Worm (Caenorhabditis elegans): ENCODE measurements around the gene cutl-18.
A peak's percentile ranks its signal among the peaks of the same experiment; 100 is the strongest.

The cutl-18 gene

DNA sequence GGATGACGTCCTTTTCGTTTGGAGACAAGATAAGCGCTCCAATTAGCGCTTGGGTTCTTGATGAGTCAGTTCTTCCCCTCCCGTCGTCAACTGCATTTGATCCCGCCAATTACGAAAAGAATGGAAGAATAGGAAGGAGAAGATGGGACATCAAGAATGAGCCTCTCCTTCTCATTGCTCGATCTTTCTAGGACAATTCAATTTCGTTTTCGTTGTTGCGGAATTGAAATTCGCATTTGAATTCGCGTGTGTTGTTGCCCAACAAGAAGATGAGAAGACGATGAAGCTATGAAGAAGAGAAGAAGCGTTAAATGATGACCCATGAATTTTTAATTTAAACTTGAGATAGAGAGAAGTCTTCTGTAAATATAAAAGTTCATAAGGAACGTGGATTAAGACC lies 20.2 kb upstream of the cutl-18 start:
- no peak for TF ChIP-seq lsy-2 (tag; optimal IDR thresholded peaks at IDR 0.05)
- no peak for TF ChIP-seq tag-97 (GFP tag; IDR thresholded peaks at IDR 0.05)
- TF ChIP-seq unc-62 (GFP tag; optimal IDR thresholded peaks at IDR 0.05 in 1 of 2), result peak in 1 of 2 experiments; percentile 40
- no peak for TF ChIP-seq unc-62 (tag; optimal IDR thresholded peaks at IDR 0.05)
- no peak for TF ChIP-seq nhr-42 (GFP tag; IDR thresholded peaks at IDR 0.05)

DNA sequence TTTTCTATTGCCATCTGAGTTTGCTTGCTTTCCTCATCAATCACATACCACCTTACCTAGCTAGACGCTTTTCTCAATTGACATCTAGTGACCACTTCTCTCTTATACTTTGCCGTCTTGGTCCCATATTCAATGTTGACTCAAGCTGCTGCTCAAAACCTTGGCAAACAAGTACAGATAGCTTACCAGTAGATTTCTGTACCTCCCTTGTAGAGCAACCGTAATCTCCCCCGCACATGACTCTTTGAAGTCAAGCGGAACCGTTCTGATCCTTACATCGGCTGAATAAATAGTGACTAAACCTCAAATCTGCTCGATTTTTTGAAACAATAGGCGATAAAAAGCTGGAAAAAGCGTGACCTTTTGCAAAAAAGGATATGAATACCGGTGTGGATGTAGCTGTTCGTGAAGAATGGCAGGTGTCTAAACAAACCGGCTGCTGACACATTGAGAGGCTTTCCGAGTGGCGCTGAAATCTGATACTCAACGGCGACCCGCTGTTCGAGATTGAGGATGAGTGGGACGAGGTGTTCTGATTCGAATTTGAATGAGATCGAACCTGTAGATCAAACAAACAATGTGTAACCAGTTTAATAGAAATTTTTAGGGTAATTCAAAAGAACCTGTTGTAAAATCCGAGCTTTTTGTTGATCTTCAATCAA lies 19.2 kb upstream of the cutl-18 start:
- TF ChIP-seq nhr-237 (tag; optimal IDR thresholded peaks at IDR 0.05) (no peak), php-3 (GFP tag; IDR thresholded peaks at IDR 0.05) (no peak), ZK337.2 (GFP tag; IDR thresholded peaks at IDR 0.05) (no peak), arid-1 (GFP tag; conservative IDR thresholded peaks at IDR 0.05) (no peak), daf-8 (GFP tag; IDR thresholded peaks at IDR 0.05) (no peak), lim-7 (GFP tag; IDR thresholded peaks at IDR 0.05) (no peak), dve-1 (tag; optimal IDR thresholded peaks at IDR 0.05; ENCODE audit: insufficient read depth) (no peak), aha-1 (tag) (no peak), T26A8.4 (GFP tag; IDR thresholded peaks at IDR 0.05) (no peak), spr-1 (tag; optimal IDR thresholded peaks at IDR 0.05) (no peak)

DNA sequence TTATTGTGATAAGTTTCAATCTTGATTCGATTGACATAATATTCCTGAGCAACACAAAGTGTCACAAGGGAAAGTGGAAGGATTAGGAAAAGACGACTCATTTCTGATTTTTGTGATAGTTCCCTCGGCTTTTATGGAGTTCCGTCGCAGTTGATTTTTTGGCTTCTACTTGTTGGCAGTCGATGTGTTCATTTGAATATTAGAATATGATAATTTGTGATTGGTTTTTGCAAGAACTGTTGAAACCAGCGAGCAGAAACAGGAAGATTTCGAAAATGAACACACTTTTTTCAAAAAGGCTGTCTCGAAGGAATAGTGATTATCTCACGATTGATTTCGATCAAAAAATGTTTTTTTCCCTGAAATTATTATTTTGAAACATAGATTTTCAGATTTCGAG lies 17.5 kb upstream of the cutl-18 start, which contains the start of gene T02E9.6:
Gene T02E9.6 (minus strand): TSS at position 101 of the 400 bp plus-strand sequence.
- TF ChIP-seq skn-1 (tag; optimal IDR thresholded peaks at IDR 0.05) (no peak), aha-1 (tag) (peak; percentile 33)

DNA sequence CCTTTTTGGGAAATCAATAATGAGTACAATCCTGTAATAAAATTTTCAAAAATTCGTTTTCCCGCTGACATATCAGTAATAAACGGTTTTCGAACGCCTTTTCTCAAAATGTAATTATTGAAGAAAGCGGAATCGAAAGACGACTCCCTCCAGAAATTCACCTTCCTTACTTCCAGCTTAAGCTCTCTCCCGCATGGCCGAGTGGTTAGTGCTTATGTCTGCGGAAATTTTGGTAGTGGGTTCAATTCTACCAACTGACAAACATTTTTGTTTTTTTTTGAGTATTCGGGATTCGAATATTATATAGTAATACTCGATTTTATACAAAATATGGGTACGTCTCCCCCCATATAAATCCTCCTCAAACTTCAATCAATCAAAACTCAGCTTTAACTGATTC lies 15.1 kb upstream of the cutl-18 start:
- peak; percentile 51; the same call in 1 of the 2 replicates for TF ChIP-seq lin-1 (GFP tag; IDR thresholded peaks at IDR 0.05)
- TF ChIP-seq zip-11 (GFP tag; IDR thresholded peaks at IDR 0.05), result 0 out of 2 replicates have a peak, but pooled peaks have one; percentile 57
- peak; percentile 67 for TF ChIP-seq snpc-1.2 (GFP tag; IDR thresholded peaks at IDR 0.05)
- peak; percentile 51 for TF ChIP-seq dmd-6 (GFP tag; IDR thresholded peaks at IDR 0.05)
- peak; percentile 57; the same call in 1 of the 2 replicates for TF ChIP-seq Y105C5A.15 (GFP tag; IDR thresholded peaks at IDR 0.05)
- TF ChIP-seq ceh-44 (GFP tag; IDR thresholded peaks at IDR 0.05), result peak; percentile 64; the same call in 1 of the 2 replicates
- TF ChIP-seq dmd-8 (GFP tag; IDR thresholded peaks at IDR 0.05), result peak; percentile 70; the same call in 1 of the 2 replicates
- TF ChIP-seq Y48G9A.11 (GFP tag; IDR thresholded peaks at IDR 0.05), result peak; percentile 62; the same call in 1 of the 2 replicates
- peak in 1 of 2 experiments; percentile 89; a peak in 1 of 4 replicates for TF ChIP-seq madf-5 (GFP tag; IDR thresholded peaks at IDR 0.05)
- 0 out of 2 replicates have a peak, but pooled peaks have one; percentile 21 for TF ChIP-seq T26A8.4 (GFP tag; IDR thresholded peaks at IDR 0.05)
- 0 out of 2 replicates have a peak, but pooled peaks have one; percentile 41 for TF ChIP-seq hmg-1.1 (GFP tag; IDR thresholded peaks at IDR 0.05)
- peak; percentile 33; the same call in 1 of the 2 replicates for TF ChIP-seq F44E2.7 (GFP tag; IDR thresholded peaks at IDR 0.05)
- 0 out of 2 replicates have a peak, but pooled peaks have one; percentile 41 for TF ChIP-seq D1046.2 (GFP tag; IDR thresholded peaks at IDR 0.05)
- TF ChIP-seq tra-1 (GFP tag; IDR thresholded peaks at IDR 0.05), result 0 out of 2 replicates have a peak, but pooled peaks have one; percentile 17
- peak; percentile 88 for TF ChIP-seq lim-7 (GFP tag; IDR thresholded peaks at IDR 0.05)
- peak; percentile 82 for TF ChIP-seq vab-7 (GFP tag; IDR thresholded peaks at IDR 0.05)
- 0 out of 2 replicates have a peak, but pooled peaks have one; percentile 33 for TF ChIP-seq dmd-9 (GFP tag; IDR thresholded peaks at IDR 0.05)
- peak; percentile 79 for TF ChIP-seq egl-43 (GFP tag; IDR thresholded peaks at IDR 0.05)
- TF ChIP-seq arid-1 (GFP tag; conservative IDR thresholded peaks at IDR 0.05), result peak; percentile 85
- peak; percentile 62; the same call in 1 of the 2 replicates for TF ChIP-seq ctbp-1 (GFP tag; IDR thresholded peaks at IDR 0.05)
- peak; percentile 76; the same call in 1 of the 2 replicates for TF ChIP-seq Y75B8A.6 (GFP tag; IDR thresholded peaks at IDR 0.05)
- peak; percentile 51; the same call in 1 of the 2 replicates for TF ChIP-seq madf-9 (GFP tag; conservative IDR thresholded peaks at IDR 0.05)

All from whole organism, L4 larva.